Worm (Caenorhabditis elegans) whole organism, L2 larva: ENCODE data around the gene twk-31.

Experiments
- ama-1 ChIP-seq: fragments of 150-350 bp; optimal IDR thresholded peaks from 2 replicates; lab custom pipeline; 2018; ENCODE audit warnings: inconsistent platforms
- elt-1 ChIP-seq: fragments of 150-350 bp; optimal IDR thresholded peaks from 2 replicates; lab custom pipeline; 2014; ENCODE audit warnings: missing biosample characterization, missing genetic modification characterization
- fos-1 ChIP-seq: fragments of 150-350 bp; optimal IDR thresholded peaks from 2 replicates; lab custom pipeline; 2014; ENCODE audit warnings: missing biosample characterization, missing genetic modification characterization
- mab-5 ChIP-seq: fragments of 150-350 bp; optimal IDR thresholded peaks from 2 replicates; lab custom pipeline; 2014; ENCODE audit warnings: missing biosample characterization, missing genetic modification characterization
- mdl-1 ChIP-seq, 2 experiments: fragments of 150-350 bp in 1 of 2; sonication (generic microtip) in 1 of 2; optimal IDR thresholded peaks; 2 replicates each; lab custom pipeline; 2017; ENCODE audit warnings: missing biosample characterization in 2 of 2, missing genetic modification characterization in 2 of 2
- nhr-10 ChIP-seq: sonication (generic microtip); optimal IDR thresholded peaks from 2 replicates; lab custom pipeline; 2017; ENCODE audit warnings: missing biosample characterization, missing genetic modification characterization
- nhr-21 ChIP-seq: fragments of 150-350 bp; optimal IDR thresholded peaks from 2 replicates; lab custom pipeline; 2014; ENCODE audit warnings: missing biosample characterization, missing genetic modification characterization
- nhr-77 ChIP-seq: fragments of 150-350 bp; optimal IDR thresholded peaks from 2 replicates; lab custom pipeline; 2014; ENCODE audit warnings: missing biosample characterization, missing genetic modification characterization
- snpc-4 ChIP-seq: fragments of 150-350 bp; optimal IDR thresholded peaks from 2 replicates; lab custom pipeline; 2014; ENCODE audit warnings: missing biosample characterization, missing genetic modification characterization
- unc-39 ChIP-seq: fragments of 150-350 bp; optimal IDR thresholded peaks from 2 replicates; lab custom pipeline; 2014; ENCODE audit warnings: missing biosample characterization, missing genetic modification characterization
- unc-62 ChIP-seq: fragments of 150-350 bp; optimal IDR thresholded peaks from 2 replicates; lab custom pipeline; 2014; ENCODE audit warnings: missing biosample characterization, missing genetic modification reagents, missing genetic modification characterization

DNA sequence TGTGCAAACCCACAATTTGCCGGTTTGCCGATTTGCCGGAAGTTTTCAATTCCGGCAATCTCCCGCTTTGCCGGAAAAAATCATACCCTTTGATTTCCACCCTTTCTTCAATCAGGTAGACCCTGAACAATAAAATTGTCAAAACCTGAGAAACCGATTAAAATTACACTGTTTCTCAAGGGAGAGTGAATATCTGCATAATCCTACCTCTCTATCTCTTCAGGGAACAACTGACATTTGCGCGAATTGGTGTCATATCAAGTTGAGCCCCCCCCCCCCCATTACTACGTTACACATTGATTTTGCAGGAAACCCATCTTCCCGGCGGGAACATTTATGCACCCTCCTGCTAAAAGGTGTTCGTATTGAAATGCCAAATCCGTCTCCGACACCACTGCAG lies at the start of gene twk-31:
- no peak for TF ChIP-seq elt-1
- TF ChIP-seq ama-1: no peak
- TF ChIP-seq mab-5 (tag; lab: Kevin White, UChicago): no peak
- no peak for TF ChIP-seq mdl-1 (tag; optimal IDR thresholded peaks at IDR 0.05; lab: Kevin White, UChicago)
- TF ChIP-seq nhr-21 (tag; lab: Kevin White, UChicago): no peak
- no peak for TF ChIP-seq fos-1 (tag; lab: Kevin White, UChicago)
- no peak for TF ChIP-seq nhr-10 (tag; lab: Kevin White, UChicago)
- TF ChIP-seq unc-39 (tag; lab: Kevin White, UChicago): no peak
- no peak for TF ChIP-seq unc-62 (GFP tag; lab: Kevin White, UChicago)
- TF ChIP-seq snpc-4 (tag; lab: Kevin White, UChicago): no peak
- no peak for TF ChIP-seq nhr-77 (tag; lab: Kevin White, UChicago)
